Fruit fly (Drosophila melanogaster): ENCODE results near the gene loco.

Gene loco

dm6 chr3R:22686336-22686874, 47.2 kb upstream of the loco start, which contains the start of the genes Gclm and CG17625 (continued):
- TF ChIP-seq toy (GFP tag; IDR thresholded peaks at IDR 0.05) (0 out of 2 replicates have a peak, but pooled peaks have one; percentile 10), dmrt11E (tag; optimal IDR thresholded peaks at IDR 0.05) (peak; percentile 38), CG14965 (GFP tag; optimal IDR thresholded peaks at IDR 0.05; ENCODE audit: borderline replicate concordance) (no peak), Fer1 (GFP tag; optimal IDR thresholded peaks at IDR 0.05) (peak; percentile 62), CG42726 (GFP tag; IDR thresholded peaks at IDR 0.05; ENCODE audit: partially characterized antibody) (peak; percentile 43; the same call in 1 of the 2 replicates), lmd (GFP tag; IDR thresholded peaks at IDR 0.05) (peak; percentile 54; the same call in 1 of the 2 replicates), CG7372 (GFP tag; IDR thresholded peaks at IDR 0.05) (peak; percentile 27; the same call in 1 of the 2 replicates), slbo (GFP tag; IDR thresholded peaks at IDR 0.05) (peak; percentile 77), CG15601 (tag; optimal IDR thresholded peaks at IDR 0.05) (peak; percentile 7), YL-1 (GFP tag; optimal IDR thresholded peaks at IDR 0.05) (peak; percentile 64), CTCF (GFP tag; optimal IDR thresholded peaks at IDR 0.05) (peak; percentile 32), zen2 (GFP tag; IDR thresholded peaks at IDR 0.05; ENCODE audit: partially characterized antibody) (peak; percentile 65), nmo (GFP tag; optimal IDR thresholded peaks at IDR 0.05) (peak; percentile 70), CG12071 (GFP tag; optimal IDR thresholded peaks at IDR 0.05) (peak; percentile 32), HLHmδ (GFP tag; optimal IDR thresholded peaks at IDR 0.05) (peak; percentile 92), CHES-1-like (GFP tag; optimal IDR thresholded peaks at IDR 0.05) (peak; percentile 66), CG31365 (tag; optimal IDR thresholded peaks at IDR 0.05) (peak; percentile 39), CG12104 (GFP tag; optimal IDR thresholded peaks at IDR 0.05) (no peak), BEAF-32 (GFP tag; optimal IDR thresholded peaks at IDR 0.05) (peak; percentile 81), fd96Cb (tag; optimal IDR thresholded peaks at IDR 0.05) (no peak), Dll (GFP tag; IDR thresholded peaks at IDR 0.05; ENCODE audit: partially characterized antibody) (peak; percentile 78), CG7839 (tag; optimal IDR thresholded peaks at IDR 0.05) (peak; percentile 53), Antp (GFP tag; optimal IDR thresholded peaks at IDR 0.05) (peak; percentile 47), fu2 (GFP tag; optimal IDR thresholded peaks at IDR 0.05) (peak; percentile 14), CG3847 (GFP tag; IDR thresholded peaks at IDR 0.05) (peak; percentile 48), gsb-n (tag; optimal IDR thresholded peaks at IDR 0.05) (peak; percentile 42), Rx (GFP tag; IDR thresholded peaks at IDR 0.05) (no peak), Usf (GFP tag; optimal IDR thresholded peaks at IDR 0.05) (no peak), CG13894 (tag; optimal IDR thresholded peaks at IDR 0.05) (peak; percentile 65), Chrac-16 (GFP tag; optimal IDR thresholded peaks at IDR 0.05) (peak; percentile 34), HLH54F (GFP tag; optimal IDR thresholded peaks at IDR 0.05) (peak; percentile 49), cwo (GFP tag; optimal IDR thresholded peaks at IDR 0.05) (peak; percentile 38), Meics (GFP tag; optimal IDR thresholded peaks at IDR 0.05) (peak; percentile 58), sqz (GFP tag; optimal IDR thresholded peaks at IDR 0.05) (no peak), CG17361 (GFP tag; IDR thresholded peaks at IDR 0.05) (peak; percentile 58; the same call in 1 of the 3 replicates), schlank (tag; optimal IDR thresholded peaks at IDR 0.05) (peak; percentile 22), Hr51 (GFP tag; optimal IDR thresholded peaks at IDR 0.05) (peak; percentile 46 to 52), CG12391 (tag; optimal IDR thresholded peaks at IDR 0.05) (peak; percentile 78), sens (GFP tag) (peak; percentile 92), CG14441 (GFP tag; IDR thresholded peaks at IDR 0.05) (peak; percentile 49; the same call in 1 of the 2 replicates), Ptx1 (GFP tag; IDR thresholded peaks at IDR 0.05) (peak; percentile 75; the same call in 1 of the 2 replicates), CG3281 (GFP tag; optimal IDR thresholded peaks at IDR 0.05) (peak; percentile 51), Nf-YC (tag; optimal IDR thresholded peaks at IDR 0.05) (peak; percentile 60), Pdp1 (GFP tag; optimal IDR thresholded peaks at IDR 0.05) (peak in 1 of 2 experiments; percentile 38), dpn (GFP tag; optimal IDR thresholded peaks at IDR 0.05) (peak; percentile 21 to 55), ato (GFP tag; IDR thresholded peaks at IDR 0.05; ENCODE audit: partially characterized antibody) (peak; percentile 53), CG2712 (tag; optimal IDR thresholded peaks at IDR 0.05) (peak; percentile 68), CG2875 (GFP tag; optimal IDR thresholded peaks at IDR 0.05) (no peak), sens-2 (GFP tag; IDR thresholded peaks at IDR 0.05) (no peak)
